Worm (Caenorhabditis elegans) whole organism, L2 larva: ENCODE data around the gene F56B3.4.
A peak's percentile ranks its signal among the peaks of the same experiment; 100 is the strongest.

ENCODE experiments used
- F13H6.1 ChIP-seq: sonication (generic microtip); optimal IDR thresholded peaks from 2 replicates; lab custom pipeline; 2016; ENCODE audit warnings: missing genetic modification characterization, missing compliant biosample characterization
- R02D3.7 ChIP-seq: fragments of 150-350 bp; optimal IDR thresholded peaks from 2 replicates; lab custom pipeline; 2014; ENCODE audit warnings: missing biosample characterization, missing genetic modification characterization
- ZK546.5 ChIP-seq: sonication (generic microtip); optimal IDR thresholded peaks from 2 replicates; lab custom pipeline; 2017; ENCODE audit warnings: missing biosample characterization, missing genetic modification characterization
- alr-1 ChIP-seq: fragments of 150-350 bp; optimal IDR thresholded peaks from 2 replicates; lab custom pipeline; 2014; ENCODE audit warnings: missing biosample characterization, missing genetic modification characterization
- aly-2 ChIP-seq: fragments of 150-350 bp; optimal IDR thresholded peaks from 2 replicates; lab custom pipeline; 2014; ENCODE audit warnings: missing biosample characterization, missing genetic modification characterization
- blmp-1 ChIP-seq: sonication (generic microtip); optimal IDR thresholded peaks from 2 replicates; lab custom pipeline; 2017; ENCODE audit warnings: missing genetic modification characterization, mild to moderate bottlenecking, missing compliant biosample characterization, antibody characterized with exemption, moderate library complexity; ENCODE audit not compliant: insufficient read depth
- ceh-82 ChIP-seq: fragments of 150-350 bp; optimal IDR thresholded peaks from 2 replicates; lab custom pipeline; 2014; ENCODE audit warnings: missing biosample characterization, missing genetic modification characterization
- crh-2 ChIP-seq: sonication (generic microtip); optimal IDR thresholded peaks from 2 replicates; lab custom pipeline; 2017; ENCODE audit warnings: missing biosample characterization, missing genetic modification characterization
- dmd-4 ChIP-seq: sonication (generic microtip); optimal IDR thresholded peaks from 2 replicates; lab custom pipeline; 2017; ENCODE audit warnings: missing biosample characterization, missing genetic modification characterization
- egl-27 ChIP-seq: sonication (generic microtip); optimal IDR thresholded peaks from 3 replicates; lab custom pipeline; 2017; ENCODE audit warnings: missing biosample characterization, missing genetic modification reagents, missing genetic modification characterization
- elt-1 ChIP-seq: fragments of 150-350 bp; optimal IDR thresholded peaks from 2 replicates; lab custom pipeline; 2014; ENCODE audit warnings: missing biosample characterization, missing genetic modification characterization
- elt-3 ChIP-seq: sonication (generic microtip); optimal IDR thresholded peaks from 2 replicates; lab custom pipeline; 2017; ENCODE audit warnings: missing biosample characterization, missing genetic modification characterization
- lin-11 ChIP-seq: fragments of 150-350 bp; sonication (generic microtip); optimal IDR thresholded peaks from 2 replicates; lab custom pipeline; 2014; ENCODE audit warnings: missing biosample characterization, missing genetic modification characterization, inconsistent platforms, mixed read lengths
- lsy-2 ChIP-seq, 2 experiments: fragments of 150-350 bp in 1 of 2; sonication (generic microtip) in 1 of 2; optimal IDR thresholded peaks; 2 replicates each; lab custom pipeline; 2014 to 2017; ENCODE audit warnings: missing biosample characterization in 2 of 2, missing genetic modification characterization in 2 of 2
- mab-5 ChIP-seq: fragments of 150-350 bp; optimal IDR thresholded peaks from 2 replicates; lab custom pipeline; 2014; ENCODE audit warnings: missing biosample characterization, missing genetic modification characterization
- mbf-1 ChIP-seq: sonication (generic microtip); optimal IDR thresholded peaks from 2 replicates; lab custom pipeline; 2017; ENCODE audit warnings: missing biosample characterization, missing genetic modification characterization
- mdl-1 ChIP-seq, 2 experiments: fragments of 150-350 bp in 1 of 2; sonication (generic microtip) in 1 of 2; optimal IDR thresholded peaks; 2 replicates each; lab custom pipeline; 2017; ENCODE audit warnings: missing biosample characterization in 2 of 2, missing genetic modification characterization in 2 of 2
- nhr-11 ChIP-seq: fragments of 150-350 bp; optimal IDR thresholded peaks from 2 replicates; lab custom pipeline; 2014; ENCODE audit warnings: missing biosample characterization, missing genetic modification characterization
- nhr-12 ChIP-seq: fragments of 150-350 bp; optimal IDR thresholded peaks from 2 replicates; lab custom pipeline; 2014; ENCODE audit warnings: missing biosample characterization, missing genetic modification characterization
- nhr-129 ChIP-seq: fragments of 150-350 bp; optimal IDR thresholded peaks from 2 replicates; lab custom pipeline; 2014; ENCODE audit warnings: missing biosample characterization, missing genetic modification characterization
- nhr-21 ChIP-seq: fragments of 150-350 bp; optimal IDR thresholded peaks from 2 replicates; lab custom pipeline; 2014; ENCODE audit warnings: missing biosample characterization, missing genetic modification characterization
- nhr-23 ChIP-seq: fragments of 150-350 bp; optimal IDR thresholded peaks from 2 replicates; lab custom pipeline; 2014; ENCODE audit warnings: missing biosample characterization, missing genetic modification reagents, missing genetic modification characterization
- nhr-25 ChIP-seq: fragments of 150-350 bp; sonication (generic microtip); optimal IDR thresholded peaks from 3 replicates; lab custom pipeline; 2014; ENCODE audit warnings: missing biosample characterization, missing genetic modification characterization
- nhr-77 ChIP-seq: fragments of 150-350 bp; optimal IDR thresholded peaks from 2 replicates; lab custom pipeline; 2014; ENCODE audit warnings: missing biosample characterization, missing genetic modification characterization
- peb-1 ChIP-seq: fragments of 150-350 bp; optimal IDR thresholded peaks from 2 replicates; lab custom pipeline; 2014; ENCODE audit warnings: missing biosample characterization, missing genetic modification characterization
- sem-4 ChIP-seq: fragments of 150-350 bp; optimal IDR thresholded peaks from 2 replicates; lab custom pipeline; 2014; ENCODE audit warnings: missing biosample characterization, missing genetic modification reagents, missing genetic modification characterization
- skn-1 ChIP-seq: sonication (generic microtip); optimal IDR thresholded peaks from 2 replicates; lab custom pipeline; 2017; ENCODE audit warnings: missing biosample characterization, missing genetic modification characterization
- sma-3 ChIP-seq: sonication (generic microtip); optimal IDR thresholded peaks from 2 replicates; lab custom pipeline; 2016; ENCODE audit warnings: missing genetic modification reagents, missing genetic modification characterization, missing compliant biosample characterization
- sma-9 ChIP-seq, 2 experiments: fragments of 150-350 bp in 1 of 2; sonication (generic microtip) in 1 of 2; optimal IDR thresholded peaks; 2 replicates each; lab custom pipeline; 2014 to 2016; ENCODE audit warnings: missing genetic modification characterization in 2 of 2, mild to moderate bottlenecking in 1 of 2, missing biosample characterization in 1 of 2, missing compliant biosample characterization in 1 of 2, missing genetic modification reagents in 1 of 2, moderate library complexity in 1 of 2
- unc-39 ChIP-seq: fragments of 150-350 bp; optimal IDR thresholded peaks from 2 replicates; lab custom pipeline; 2014; ENCODE audit warnings: missing biosample characterization, missing genetic modification characterization
- unc-55 ChIP-seq: fragments of 150-350 bp; sonication (generic microtip); optimal IDR thresholded peaks from 3 replicates; lab custom pipeline; 2014; ENCODE audit warnings: missing biosample characterization, missing genetic modification reagents, missing genetic modification characterization
- ztf-1 ChIP-seq: fragments of 200-800 bp; sonication (Bioruptor generic); conservative IDR thresholded peaks from 2 replicates; pipeline ENCODE4 v1.3.6; 2022; ENCODE audit warnings: missing genetic modification characterization, missing compliant biosample characterization
- ztf-11 ChIP-seq: sonication (generic microtip); optimal IDR thresholded peaks from 2 replicates; lab custom pipeline; 2017; ENCODE audit warnings: missing biosample characterization, missing genetic modification characterization
- ztf-4 ChIP-seq: fragments of 150-350 bp; optimal IDR thresholded peaks from 2 replicates; lab custom pipeline; 2014; ENCODE audit warnings: missing biosample characterization, missing genetic modification characterization

The F56B3.4 gene

ce11 chrIV:807027-807516, 13.0 kb upstream of the F56B3.4 start, which contains the start of gene Y55F3BL.6:
TSS of gene Y55F3BL.6 (minus strand) at chrIV:807077.
- TF ChIP-seq aly-2 (tag; lab: Kevin White, UChicago): no peak
- peak; percentile 34 for TF ChIP-seq lin-11 (tag; lab: Kevin White, UChicago)

- TF ChIP-seq ZK546.5 (no peak), alr-1 (tag; lab: Kevin White, UChicago) (no peak), blmp-1 (tag; lab: Kevin White, UChicago) (no peak), nhr-77 (no peak), nhr-11 (no peak), ztf-1 (GFP tag; lab: Robert Waterston, UW) (no peak), nhr-129 (tag; lab: Kevin White, UChicago) (no peak), elt-1 (no peak), elt-3 (tag; lab: Kevin White, UChicago) (no peak), sma-9 (GFP tag; optimal IDR thresholded peaks at IDR 0.05; lab: Kevin White, UChicago) (no peak), sma-9 (tag; optimal IDR thresholded peaks at IDR 0.05; lab: Kevin White, UChicago) (no peak), peb-1 (no peak), nhr-12 (tag; lab: Kevin White, UChicago) (no peak), R02D3.7 (tag; lab: Kevin White, UChicago) (no peak), sem-4 (tag; lab: Kevin White, UChicago) (no peak), aly-2 (tag; lab: Kevin White, UChicago) (no peak)
Measured at ce11 chrIV:805693-806092, 11.6 kb upstream of the F56B3.4 start.

- no peak for TF ChIP-seq crh-2
Measured at ce11 chrIV:804802-805201, 10.7 kb upstream of the F56B3.4 start, which contains the start of gene Y55F3BL.4. TSS of gene Y55F3BL.4 (plus strand) at chrIV:805102.

ce11 chrIV:801162-801561, 7.1 kb upstream of the F56B3.4 start:
- TF ChIP-seq mdl-1 (tag; optimal IDR thresholded peaks at IDR 0.05; lab: Kevin White, UChicago) (no peak), aly-2 (tag; lab: Kevin White, UChicago) (no peak), ztf-1 (GFP tag; lab: Robert Waterston, UW) (no peak), lsy-2 (tag; optimal IDR thresholded peaks at IDR 0.05; lab: Kevin White, UChicago) (no peak), nhr-21 (no peak), ceh-82 (no peak), F13H6.1 (tag; lab: Kevin White, UChicago) (no peak), ztf-4 (tag; lab: Kevin White, UChicago) (no peak), nhr-23 (tag; lab: Kevin White, UChicago) (no peak), nhr-77 (no peak), unc-39 (tag; lab: Kevin White, UChicago) (no peak), alr-1 (tag; lab: Kevin White, UChicago) (no peak), ztf-11 (tag; lab: Kevin White, UChicago) (no peak), skn-1 (no peak), dmd-4 (no peak), sma-3 (GFP tag; lab: Kevin White, UChicago) (no peak), unc-55 (GFP tag; lab: Kevin White, UChicago) (no peak), sem-4 (tag; lab: Kevin White, UChicago) (no peak), nhr-25 (tag; lab: Kevin White, UChicago) (no peak)
- TF ChIP-seq, all 48 proteins: peak for 0

ce11 chrIV:800518-800917, 6.4 kb upstream of the F56B3.4 start, which contains the start of gene mrpl-46:
TSS of gene mrpl-46 (plus strand) at chrIV:800818.
- TF ChIP-seq unc-39 (tag; lab: Kevin White, UChicago) (no peak), sem-4 (tag; lab: Kevin White, UChicago) (no peak), sma-3 (GFP tag; lab: Kevin White, UChicago) (no peak), F13H6.1 (tag; lab: Kevin White, UChicago) (no peak), mbf-1 (no peak), R02D3.7 (tag; lab: Kevin White, UChicago) (no peak), mab-5 (no peak), alr-1 (tag; lab: Kevin White, UChicago) (no peak), nhr-21 (no peak), elt-3 (tag; lab: Kevin White, UChicago) (no peak), ZK546.5 (no peak), unc-55 (GFP tag; lab: Kevin White, UChicago) (no peak), egl-27 (tag; lab: Kevin White, UChicago) (no peak), mdl-1 (tag; optimal IDR thresholded peaks at IDR 0.05; lab: Kevin White, UChicago) (no peak), ztf-1 (GFP tag; lab: Robert Waterston, UW) (no peak)
